Worm (Caenorhabditis elegans) whole organism, late embryonic: ENCODE measurements around the gene htz-1.

Source experiments
- ahr-1 ChIP-seq: sonication (generic microtip); optimal IDR thresholded peaks from 2 replicates; lab custom pipeline; 2016; ENCODE audit warnings: missing genetic modification characterization, missing compliant biosample characterization
- ama-1 ChIP-seq: fragments of 150-350 bp; optimal IDR thresholded peaks from 2 replicates; lab custom pipeline; 2014
- ceh-24 ChIP-seq: sonication (generic microtip); optimal IDR thresholded peaks from 2 replicates; lab custom pipeline; 2016; ENCODE audit warnings: mild to moderate bottlenecking, missing genetic modification characterization, missing compliant biosample characterization
- dve-1 ChIP-seq: sonication (generic microtip); optimal IDR thresholded peaks from 2 replicates; lab custom pipeline; 2017; ENCODE audit warnings: antibody characterized with exemption, mild to moderate bottlenecking, missing genetic modification characterization, missing compliant biosample characterization
- fax-1 ChIP-seq: sonication (generic microtip); optimal IDR thresholded peaks from 2 replicates; lab custom pipeline; 2016; ENCODE audit warnings: missing genotype, missing genetic modification characterization, missing compliant biosample characterization
- fkh-10 ChIP-seq: fragments of 150-350 bp; optimal IDR thresholded peaks from 2 replicates; lab custom pipeline; 2014; ENCODE audit warnings: missing biosample characterization, missing genetic modification reagents, missing genetic modification characterization
- fkh-6 ChIP-seq: sonication (generic microtip); optimal IDR thresholded peaks from 2 replicates; lab custom pipeline; 2016; ENCODE audit warnings: missing genetic modification characterization, missing compliant biosample characterization
- gmeb-2 ChIP-seq: sonication (generic microtip); optimal IDR thresholded peaks from 2 replicates; lab custom pipeline; 2016; ENCODE audit warnings: missing genetic modification characterization, inconsistent platforms, missing compliant biosample characterization
- lim-6 ChIP-seq: sonication (generic microtip); optimal IDR thresholded peaks from 2 replicates; lab custom pipeline; 2016; ENCODE audit warnings: missing genetic modification characterization, missing compliant biosample characterization
- pat-9 ChIP-seq: fragments of 200-800 bp; sonication (Bioruptor generic); optimal IDR thresholded peaks from 2 replicates; lab custom pipeline; 2018; ENCODE audit warnings: mild to moderate bottlenecking, missing genetic modification characterization, moderate library complexity, missing compliant biosample characterization
- pqm-1 ChIP-seq: sonication (generic microtip); optimal IDR thresholded peaks from 2 replicates; lab custom pipeline; 2016; ENCODE audit warnings: missing genetic modification characterization, missing compliant biosample characterization
- tbx-2 ChIP-seq: sonication (generic microtip); optimal IDR thresholded peaks from 2 replicates; lab custom pipeline; 2016; ENCODE audit warnings: missing genetic modification characterization, missing compliant biosample characterization

DNA sequence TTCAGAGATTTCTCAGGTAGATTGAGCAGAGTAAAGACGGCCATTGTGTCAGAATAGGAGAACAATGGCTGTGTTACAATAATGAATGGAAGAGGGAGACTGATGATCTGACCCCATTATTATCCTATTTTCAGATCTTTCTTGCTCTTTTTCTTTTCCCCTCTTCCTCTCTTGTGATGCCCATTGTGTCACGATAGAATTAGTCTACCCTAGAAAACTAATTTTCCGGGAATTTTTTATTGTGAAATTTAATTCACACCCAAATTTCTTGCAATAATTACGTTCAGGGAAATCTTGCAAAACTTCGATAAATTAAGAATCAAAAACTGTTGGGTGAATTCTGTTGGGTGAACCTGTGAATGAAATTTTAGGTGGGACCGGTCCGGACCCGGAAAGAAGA, 4.9 kb upstream of the htz-1 start, which contains the start of gene fbxb-75:
- no peak for TF ChIP-seq dve-1 (tag; lab: Kevin White, UChicago)
- TF ChIP-seq lim-6 (tag; lab: Kevin White, UChicago) = no peak
- no peak for TF ChIP-seq pqm-1 (tag; lab: Kevin White, UChicago)
- TF ChIP-seq ama-1 (lab: Kevin White, UChicago) = no peak
- no peak for TF ChIP-seq ceh-24
- TF ChIP-seq fax-1 (tag; lab: Kevin White, UChicago) = no peak
- TF ChIP-seq fkh-10 = no peak
- no peak for TF ChIP-seq fkh-6 (tag; lab: Kevin White, UChicago)
- TF ChIP-seq ahr-1 (tag; lab: Kevin White, UChicago) = no peak
- no peak for TF ChIP-seq tbx-2 (tag; lab: Kevin White, UChicago)
- no peak for TF ChIP-seq pat-9
- no peak for TF ChIP-seq gmeb-2 (tag; lab: Kevin White, UChicago)
